Fruit fly (Drosophila melanogaster) whole organism, pupa: ENCODE measurements around the gene ogre.
A peak's percentile ranks its signal among the peaks of the same experiment; 100 is the strongest.

Source experiments
- CG10348 ChIP-seq: fragments of 200-800 bp; sonication (Bioruptor generic); IDR thresholded peaks from 2 replicates; pipeline ENCODE4 v1.3.6; 2022; ENCODE audit warnings: missing biosample characterization, missing genetic modification characterization
- CG12605 ChIP-seq: fragments of 200-800 bp; sonication (Bioruptor generic); IDR thresholded peaks from 2 replicates; pipeline ENCODE4 v1.3.6; 2022; ENCODE audit warnings: missing biosample characterization, missing genetic modification characterization
- CG13204 ChIP-seq: fragments of 200-800 bp; sonication (Bioruptor generic); optimal IDR thresholded peaks from 2 replicates; lab custom pipeline; 2018; ENCODE audit warnings: missing biosample characterization, mild to moderate bottlenecking, missing genetic modification characterization, moderate library complexity
- CG14655 ChIP-seq: fragments of 200-800 bp; sonication (Bioruptor generic); optimal IDR thresholded peaks from 3 replicates; lab custom pipeline; 2017; ENCODE audit warnings: mild to moderate bottlenecking, missing biosample characterization, missing genetic modification reagents, missing genetic modification characterization
- CG15710 ChIP-seq: fragments of 200-800 bp; sonication (Bioruptor generic); optimal IDR thresholded peaks from 2 replicates; lab custom pipeline; 2018; ENCODE audit warnings: missing biosample characterization, mild to moderate bottlenecking, missing genetic modification characterization, moderate library complexity
- CG17806 ChIP-seq: fragments of 200-800 bp; sonication (Bioruptor generic); optimal IDR thresholded peaks from 2 replicates; lab custom pipeline; 2018; ENCODE audit warnings: missing biosample characterization, mild to moderate bottlenecking, missing genetic modification characterization, moderate library complexity
- CG32121 ChIP-seq: fragments of 200-800 bp; sonication (Bioruptor generic); IDR thresholded peaks from 2 replicates; pipeline ENCODE4 v1.3.6; 2022; ENCODE audit warnings: missing biosample characterization, missing genetic modification characterization
- CG34367 ChIP-seq: fragments of 200-800 bp; sonication (Bioruptor generic); optimal IDR thresholded peaks from 2 replicates; lab custom pipeline; 2018; ENCODE audit warnings: missing biosample characterization, mild to moderate bottlenecking, missing genetic modification characterization
- CG4496 ChIP-seq: fragments of 200-800 bp; sonication (Bioruptor generic); IDR thresholded peaks from 3 replicates; pipeline ENCODE4 v1.3.6; 2022; ENCODE audit warnings: missing biosample characterization, missing genetic modification characterization
- CG8159 ChIP-seq: fragments of 200-800 bp; sonication (Bioruptor generic); optimal IDR thresholded peaks from 3 replicates; lab custom pipeline; 2018; ENCODE audit warnings: missing biosample characterization, mild to moderate bottlenecking, missing genetic modification characterization, moderate library complexity
- CG8301 ChIP-seq: fragments of 200-800 bp; sonication (Bioruptor generic); optimal IDR thresholded peaks from 2 replicates; lab custom pipeline; 2018; ENCODE audit warnings: missing biosample characterization, mild to moderate bottlenecking, missing genetic modification characterization
- CG9948 ChIP-seq: fragments of 200-800 bp; sonication (Bioruptor generic); optimal IDR thresholded peaks from 2 replicates; lab custom pipeline; 2018; ENCODE audit warnings: missing biosample characterization, mild to moderate bottlenecking, missing genetic modification characterization, moderate library complexity
- D1 ChIP-seq: fragments of 200-800 bp; sonication (Bioruptor generic); optimal IDR thresholded peaks from 2 replicates; lab custom pipeline; 2018; ENCODE audit warnings: missing biosample characterization, mild to moderate bottlenecking, missing genetic modification characterization, moderate library complexity
- EcR ChIP-seq: fragments of 200-800 bp; sonication (Bioruptor generic); optimal IDR thresholded peaks from 3 replicates; lab custom pipeline; 2019; ENCODE audit warnings: missing biosample characterization, missing genetic modification characterization, mild to moderate bottlenecking, moderate library complexity, missing genetic modification reagents
- Ets98B ChIP-seq: fragments of 200-800 bp; sonication (Bioruptor generic); IDR thresholded peaks from 2 replicates; pipeline ENCODE4 v1.3.6; 2022; ENCODE audit warnings: missing biosample characterization, missing genetic modification characterization
- Pif1A ChIP-seq: fragments of 200-800 bp; sonication (Bioruptor generic); optimal IDR thresholded peaks from 3 replicates; lab custom pipeline; 2016; ENCODE audit warnings: missing biosample characterization, missing genetic modification characterization
- Pif1B ChIP-seq: fragments of 200-800 bp; sonication (Bioruptor generic); optimal IDR thresholded peaks from 3 replicates; lab custom pipeline; 2016; ENCODE audit warnings: missing biosample characterization, missing genetic modification characterization
- Snoo ChIP-seq: fragments of 200-800 bp; sonication (Bioruptor generic); optimal IDR thresholded peaks from 3 replicates; lab custom pipeline; 2017; ENCODE audit warnings: missing biosample characterization, mild to moderate bottlenecking, missing genetic modification characterization, inconsistent platforms
- fd96Ca ChIP-seq: fragments of 200-800 bp; sonication (Bioruptor generic); IDR thresholded peaks from 3 replicates; pipeline ENCODE4 v1.3.6; 2022; ENCODE audit warnings: missing biosample characterization, missing genetic modification characterization
- gl ChIP-seq: fragments of 200-800 bp; sonication (Bioruptor generic); optimal IDR thresholded peaks from 2 replicates; lab custom pipeline; 2018; ENCODE audit warnings: missing biosample characterization, mild to moderate bottlenecking, missing genetic modification characterization
- rn ChIP-seq: fragments of 200-800 bp; sonication (Bioruptor generic); IDR thresholded peaks from 2 replicates; pipeline ENCODE4 v1.3.6; 2022; ENCODE audit warnings: missing biosample characterization, missing genetic modification characterization

The ogre gene

DNA sequence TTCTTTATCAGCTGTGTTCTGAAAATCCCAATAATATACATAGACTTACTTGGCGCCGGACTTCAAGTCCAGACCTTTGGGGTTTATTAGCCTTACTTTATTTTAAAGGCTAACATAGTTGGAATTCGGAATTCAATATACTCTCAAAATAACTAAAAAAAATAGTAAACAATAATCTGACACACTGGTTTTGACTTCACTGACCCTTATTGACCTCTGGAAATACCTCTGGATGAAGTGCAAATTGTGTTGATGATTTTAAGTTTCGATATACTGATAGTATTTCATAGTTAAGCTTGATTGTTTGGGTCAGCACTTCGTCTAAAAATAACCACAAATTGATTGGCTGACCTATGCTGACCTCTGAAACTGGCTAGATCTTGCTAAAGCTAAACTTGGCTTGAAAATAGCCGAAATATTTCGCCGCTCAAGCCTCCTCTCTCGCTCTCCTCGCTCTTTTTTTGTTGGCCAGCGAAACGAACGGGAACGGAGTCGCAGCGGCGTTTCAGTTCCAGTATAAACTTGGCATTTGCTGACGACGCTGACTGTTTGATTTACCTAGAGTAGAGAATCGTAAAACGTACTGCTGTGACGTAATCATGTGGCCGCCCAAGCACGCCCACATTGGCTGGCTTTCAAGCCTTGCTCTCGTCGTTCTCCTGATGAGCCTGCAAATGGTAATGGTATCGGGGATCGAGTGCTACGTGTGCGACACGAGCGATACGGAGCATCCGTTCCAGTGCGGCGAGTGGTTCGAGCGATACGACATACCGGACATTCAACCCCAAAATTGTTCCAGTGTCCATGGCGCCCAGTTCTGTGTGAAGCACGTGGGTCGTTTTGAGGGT lies 4.9 kb downstream of the ogre start, which contains the start of gene bou:
TSS of gene bou (plus strand) at position 507 of the 848 bp plus-strand sequence.
- TF ChIP-seq fd96Ca (GFP tag; lab: Robert Waterston, UW) (no peak), CG8159 (tag; lab: Kevin White, UChicago) (peak; percentile 10), CG9948 (tag; lab: Kevin White, UChicago) (no peak), CG14655 (GFP tag; lab: Kevin White, UChicago) (peak; percentile 24)

dm6 chrX:6985182-6985851 lies 5.8 kb downstream of the ogre start:
- peak; percentile 54 for TF ChIP-seq CG32121 (GFP tag; lab: Robert Waterston, UW)
- TF ChIP-seq CG8301 (tag; lab: Kevin White, UChicago): peak; percentile 85
- TF ChIP-seq CG9948 (tag; lab: Kevin White, UChicago): peak; percentile 87
- TF ChIP-seq CG4496: peak; percentile 80; the same call in 2 of the 3 replicates
- peak; percentile 49 for TF ChIP-seq CG13204 (GFP tag; lab: Kevin White, UChicago)
- TF ChIP-seq D1 (tag; lab: Kevin White, UChicago): peak; percentile 54
- TF ChIP-seq Snoo (tag; lab: Kevin White, UChicago): peak; percentile 90
- TF ChIP-seq CG14655 (GFP tag; lab: Kevin White, UChicago): peak; percentile 90
- peak; percentile 84 for TF ChIP-seq CG17806
- TF ChIP-seq fd96Ca (GFP tag; lab: Robert Waterston, UW): peak; percentile 60; the same call in 2 of the 3 replicates
- TF ChIP-seq Pif1A (GFP tag; lab: Kevin White, UChicago): peak; percentile 89
- TF ChIP-seq CG34367 (tag; lab: Kevin White, UChicago): peak; percentile 87
- peak; percentile 93 for TF ChIP-seq Pif1B
- TF ChIP-seq gl (tag; lab: Kevin White, UChicago): peak; percentile 53
- peak; percentile 98 for TF ChIP-seq EcR (GFP tag; lab: Kevin White, UChicago)
- TF ChIP-seq CG8159 (tag; lab: Kevin White, UChicago): peak; percentile 86
- TF ChIP-seq rn (GFP tag; lab: Robert Waterston, UW): peak; percentile 56
- no peak for TF ChIP-seq CG10348
- no peak; the same call in none of the 2 replicates for TF ChIP-seq CG12605
- TF ChIP-seq CG15710 (tag; lab: Kevin White, UChicago): peak; percentile 88
- TF ChIP-seq Ets98B (GFP tag; lab: Robert Waterston, UW): peak; percentile 64

- TF ChIP-seq CG10348 (no peak), CG32121 (GFP tag; lab: Robert Waterston, UW) (no peak), CG17806 (peak; percentile 70), Pif1A (GFP tag; lab: Kevin White, UChicago) (peak; percentile 39), rn (GFP tag; lab: Robert Waterston, UW) (no peak), CG9948 (tag; lab: Kevin White, UChicago) (peak; percentile 70), CG13204 (GFP tag; lab: Kevin White, UChicago) (peak; percentile 30), gl (tag; lab: Kevin White, UChicago) (no peak), CG34367 (tag; lab: Kevin White, UChicago) (peak; percentile 43), EcR (GFP tag; lab: Kevin White, UChicago) (peak; percentile 50), CG8159 (tag; lab: Kevin White, UChicago) (peak; percentile 78), Snoo (tag; lab: Kevin White, UChicago) (peak; percentile 71), Pif1B (peak; percentile 42), CG14655 (GFP tag; lab: Kevin White, UChicago) (peak; percentile 66), CG15710 (tag; lab: Kevin White, UChicago) (peak; percentile 71), D1 (tag; lab: Kevin White, UChicago) (no peak), CG4496 (peak; percentile 58; the same call in 2 of the 3 replicates), Ets98B (GFP tag; lab: Robert Waterston, UW) (no peak), CG8301 (tag; lab: Kevin White, UChicago) (peak; percentile 27), fd96Ca (GFP tag; lab: Robert Waterston, UW) (no peak), CG12605 (peak; percentile 58)
- TF ChIP-seq, all 21 proteins: peak for 14
These were observed 7.4 kb downstream of the ogre start for dm6 chrX:6983500-6984320.

- TF ChIP-seq Pif1A (GFP tag; lab: Kevin White, UChicago) (no peak), CG13204 (GFP tag; lab: Kevin White, UChicago) (no peak), CG8159 (tag; lab: Kevin White, UChicago) (no peak), CG14655 (GFP tag; lab: Kevin White, UChicago) (no peak), Snoo (tag; lab: Kevin White, UChicago) (no peak), CG34367 (tag; lab: Kevin White, UChicago) (no peak), gl (tag; lab: Kevin White, UChicago) (no peak), D1 (tag; lab: Kevin White, UChicago) (no peak), CG4496 (no peak), EcR (GFP tag; lab: Kevin White, UChicago) (no peak)
These were observed 8.3 kb downstream of the ogre start for dm6 chrX:6982705-6983384.
